Worm (Caenorhabditis elegans) whole organism, L2 larva: Measurements from ENCODE around the gene C04E12.5.

Experiments
- C34F6.9 ChIP-seq: fragments of 150-350 bp; optimal IDR thresholded peaks from 2 replicates; lab custom pipeline; 2014; ENCODE audit warnings: missing biosample characterization, missing genetic modification characterization
- F13H6.1 ChIP-seq: sonication (generic microtip); optimal IDR thresholded peaks from 2 replicates; lab custom pipeline; 2016; ENCODE audit warnings: missing genetic modification characterization, missing compliant biosample characterization
- R02D3.7 ChIP-seq: fragments of 150-350 bp; optimal IDR thresholded peaks from 2 replicates; lab custom pipeline; 2014; ENCODE audit warnings: missing biosample characterization, missing genetic modification characterization
- Y55F3AM.14 ChIP-seq: fragments of 200-800 bp; sonication (Bioruptor generic); optimal IDR thresholded peaks from 2 replicates; lab custom pipeline; 2018; ENCODE audit warnings: mild to moderate bottlenecking, missing genetic modification characterization, missing compliant biosample characterization
- ZK546.5 ChIP-seq: sonication (generic microtip); optimal IDR thresholded peaks from 2 replicates; lab custom pipeline; 2017; ENCODE audit warnings: missing biosample characterization, missing genetic modification characterization
- alr-1 ChIP-seq: fragments of 150-350 bp; optimal IDR thresholded peaks from 2 replicates; lab custom pipeline; 2014; ENCODE audit warnings: missing biosample characterization, missing genetic modification characterization
- aly-2 ChIP-seq: fragments of 150-350 bp; optimal IDR thresholded peaks from 2 replicates; lab custom pipeline; 2014; ENCODE audit warnings: missing biosample characterization, missing genetic modification characterization
- blmp-1 ChIP-seq: sonication (generic microtip); optimal IDR thresholded peaks from 2 replicates; lab custom pipeline; 2017; ENCODE audit warnings: missing genetic modification characterization, mild to moderate bottlenecking, missing compliant biosample characterization, antibody characterized with exemption, moderate library complexity; ENCODE audit not compliant: insufficient read depth
- ceh-16 ChIP-seq: fragments of 150-350 bp; optimal IDR thresholded peaks from 2 replicates; lab custom pipeline; 2014; ENCODE audit warnings: missing biosample characterization, missing genetic modification characterization
- ceh-82 ChIP-seq: fragments of 150-350 bp; optimal IDR thresholded peaks from 2 replicates; lab custom pipeline; 2014; ENCODE audit warnings: missing biosample characterization, missing genetic modification characterization
- crh-2 ChIP-seq: sonication (generic microtip); optimal IDR thresholded peaks from 2 replicates; lab custom pipeline; 2017; ENCODE audit warnings: missing biosample characterization, missing genetic modification characterization
- dmd-4 ChIP-seq: sonication (generic microtip); optimal IDR thresholded peaks from 2 replicates; lab custom pipeline; 2017; ENCODE audit warnings: missing biosample characterization, missing genetic modification characterization
- egl-27 ChIP-seq: sonication (generic microtip); optimal IDR thresholded peaks from 3 replicates; lab custom pipeline; 2017; ENCODE audit warnings: missing biosample characterization, missing genetic modification reagents, missing genetic modification characterization
- fos-1 ChIP-seq: fragments of 150-350 bp; optimal IDR thresholded peaks from 2 replicates; lab custom pipeline; 2014; ENCODE audit warnings: missing biosample characterization, missing genetic modification characterization
- gmeb-1 ChIP-seq: fragments of 150-350 bp; optimal IDR thresholded peaks from 2 replicates; lab custom pipeline; 2014; ENCODE audit warnings: missing biosample characterization, missing genetic modification characterization
- lin-11 ChIP-seq: fragments of 150-350 bp; sonication (generic microtip); optimal IDR thresholded peaks from 2 replicates; lab custom pipeline; 2014; ENCODE audit warnings: missing biosample characterization, missing genetic modification characterization, inconsistent platforms, mixed read lengths
- lin-13 ChIP-seq: fragments of 150-350 bp; optimal IDR thresholded peaks from 2 replicates; lab custom pipeline; 2014; ENCODE audit warnings: missing biosample characterization, missing genetic modification reagents, missing genetic modification characterization
- lin-39 ChIP-seq: fragments of 150-350 bp; optimal IDR thresholded peaks from 2 replicates; lab custom pipeline; 2014; ENCODE audit warnings: missing biosample characterization, missing genetic modification reagents, missing genetic modification characterization
- lsy-2 ChIP-seq, 2 experiments: fragments of 150-350 bp in 1 of 2; sonication (generic microtip) in 1 of 2; optimal IDR thresholded peaks; 2 replicates each; lab custom pipeline; 2014 to 2017; ENCODE audit warnings: missing biosample characterization in 2 of 2, missing genetic modification characterization in 2 of 2
- mab-5 ChIP-seq: fragments of 150-350 bp; optimal IDR thresholded peaks from 2 replicates; lab custom pipeline; 2014; ENCODE audit warnings: missing biosample characterization, missing genetic modification characterization
- mbf-1 ChIP-seq: sonication (generic microtip); optimal IDR thresholded peaks from 2 replicates; lab custom pipeline; 2017; ENCODE audit warnings: missing biosample characterization, missing genetic modification characterization
- mdl-1 ChIP-seq, 2 experiments: fragments of 150-350 bp in 1 of 2; sonication (generic microtip) in 1 of 2; optimal IDR thresholded peaks; 2 replicates each; lab custom pipeline; 2017; ENCODE audit warnings: missing biosample characterization in 2 of 2, missing genetic modification characterization in 2 of 2
- nhr-11 ChIP-seq: fragments of 150-350 bp; optimal IDR thresholded peaks from 2 replicates; lab custom pipeline; 2014; ENCODE audit warnings: missing biosample characterization, missing genetic modification characterization
- nhr-129 ChIP-seq: fragments of 150-350 bp; optimal IDR thresholded peaks from 2 replicates; lab custom pipeline; 2014; ENCODE audit warnings: missing biosample characterization, missing genetic modification characterization
- nhr-21 ChIP-seq: fragments of 150-350 bp; optimal IDR thresholded peaks from 2 replicates; lab custom pipeline; 2014; ENCODE audit warnings: missing biosample characterization, missing genetic modification characterization
- nhr-23 ChIP-seq: fragments of 150-350 bp; optimal IDR thresholded peaks from 2 replicates; lab custom pipeline; 2014; ENCODE audit warnings: missing biosample characterization, missing genetic modification reagents, missing genetic modification characterization
- nhr-237 ChIP-seq: fragments of 150-350 bp; optimal IDR thresholded peaks from 2 replicates; lab custom pipeline; 2014; ENCODE audit warnings: missing biosample characterization, missing genetic modification characterization
- nhr-25 ChIP-seq: fragments of 150-350 bp; sonication (generic microtip); optimal IDR thresholded peaks from 3 replicates; lab custom pipeline; 2014; ENCODE audit warnings: missing biosample characterization, missing genetic modification characterization
- nhr-6 ChIP-seq: fragments of 150-350 bp; optimal IDR thresholded peaks from 2 replicates; lab custom pipeline; 2014; ENCODE audit warnings: missing biosample characterization, missing genetic modification characterization
- peb-1 ChIP-seq: fragments of 150-350 bp; optimal IDR thresholded peaks from 2 replicates; lab custom pipeline; 2014; ENCODE audit warnings: missing biosample characterization, missing genetic modification characterization
- sem-4 ChIP-seq: fragments of 150-350 bp; optimal IDR thresholded peaks from 2 replicates; lab custom pipeline; 2014; ENCODE audit warnings: missing biosample characterization, missing genetic modification reagents, missing genetic modification characterization
- sma-3 ChIP-seq: sonication (generic microtip); optimal IDR thresholded peaks from 2 replicates; lab custom pipeline; 2016; ENCODE audit warnings: missing genetic modification reagents, missing genetic modification characterization, missing compliant biosample characterization
- sma-9 ChIP-seq, 2 experiments: fragments of 150-350 bp in 1 of 2; sonication (generic microtip) in 1 of 2; optimal IDR thresholded peaks; 2 replicates each; lab custom pipeline; 2014 to 2016; ENCODE audit warnings: missing genetic modification characterization in 2 of 2, mild to moderate bottlenecking in 1 of 2, missing biosample characterization in 1 of 2, missing compliant biosample characterization in 1 of 2, missing genetic modification reagents in 1 of 2, moderate library complexity in 1 of 2
- snpc-4 ChIP-seq: fragments of 150-350 bp; optimal IDR thresholded peaks from 2 replicates; lab custom pipeline; 2014; ENCODE audit warnings: missing biosample characterization, missing genetic modification characterization
- unc-39 ChIP-seq: fragments of 150-350 bp; optimal IDR thresholded peaks from 2 replicates; lab custom pipeline; 2014; ENCODE audit warnings: missing biosample characterization, missing genetic modification characterization
- unc-55 ChIP-seq: fragments of 150-350 bp; sonication (generic microtip); optimal IDR thresholded peaks from 3 replicates; lab custom pipeline; 2014; ENCODE audit warnings: missing biosample characterization, missing genetic modification reagents, missing genetic modification characterization
- zag-1 ChIP-seq: fragments of 150-350 bp; optimal IDR thresholded peaks from 2 replicates; lab custom pipeline; 2014; ENCODE audit warnings: missing biosample characterization, missing genetic modification characterization
- ztf-4 ChIP-seq: fragments of 150-350 bp; optimal IDR thresholded peaks from 2 replicates; lab custom pipeline; 2014; ENCODE audit warnings: missing biosample characterization, missing genetic modification characterization

The C04E12.5 gene

DNA sequence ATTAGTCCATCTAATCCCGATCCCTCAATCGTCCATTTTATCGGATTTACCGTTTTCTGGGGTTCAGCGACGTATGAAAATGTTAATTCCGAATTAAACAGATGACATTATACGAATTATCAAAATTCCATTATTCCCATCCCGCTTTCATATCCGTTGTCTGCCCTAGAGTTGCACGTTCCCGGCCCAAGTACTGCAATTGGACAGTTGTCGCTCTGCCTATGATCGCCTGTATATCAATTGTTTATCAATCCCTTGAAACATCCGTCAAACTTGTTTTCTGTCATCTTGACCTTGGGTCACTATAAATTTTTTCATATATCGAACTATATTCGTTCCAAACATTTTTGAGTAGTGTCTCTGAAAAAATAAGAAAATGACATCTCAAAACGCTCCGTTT is at the start of gene C04E12.5:
Gene C04E12.5, plus strand, starts transcription at position 301 of the 400 bp plus-strand sequence.
- TF ChIP-seq sma-3 (GFP tag; lab: Kevin White, UChicago) (no peak), peb-1 (tag; lab: Kevin White, UChicago) (no peak), unc-39 (tag; lab: Kevin White, UChicago) (no peak), nhr-6 (tag; lab: Kevin White, UChicago) (no peak), lin-39 (tag; lab: Kevin White, UChicago) (no peak), nhr-23 (tag; lab: Kevin White, UChicago) (no peak), mab-5 (tag; lab: Kevin White, UChicago) (no peak), Y55F3AM.14 (GFP tag; lab: Kevin White, UChicago) (no peak), unc-55 (no peak), alr-1 (tag; lab: Kevin White, UChicago) (no peak), snpc-4 (no peak), sma-9 (GFP tag; optimal IDR thresholded peaks at IDR 0.05; lab: Kevin White, UChicago) (no peak), sma-9 (tag; optimal IDR thresholded peaks at IDR 0.05; lab: Kevin White, UChicago) (no peak), lin-11 (tag; lab: Kevin White, UChicago) (no peak)

DNA sequence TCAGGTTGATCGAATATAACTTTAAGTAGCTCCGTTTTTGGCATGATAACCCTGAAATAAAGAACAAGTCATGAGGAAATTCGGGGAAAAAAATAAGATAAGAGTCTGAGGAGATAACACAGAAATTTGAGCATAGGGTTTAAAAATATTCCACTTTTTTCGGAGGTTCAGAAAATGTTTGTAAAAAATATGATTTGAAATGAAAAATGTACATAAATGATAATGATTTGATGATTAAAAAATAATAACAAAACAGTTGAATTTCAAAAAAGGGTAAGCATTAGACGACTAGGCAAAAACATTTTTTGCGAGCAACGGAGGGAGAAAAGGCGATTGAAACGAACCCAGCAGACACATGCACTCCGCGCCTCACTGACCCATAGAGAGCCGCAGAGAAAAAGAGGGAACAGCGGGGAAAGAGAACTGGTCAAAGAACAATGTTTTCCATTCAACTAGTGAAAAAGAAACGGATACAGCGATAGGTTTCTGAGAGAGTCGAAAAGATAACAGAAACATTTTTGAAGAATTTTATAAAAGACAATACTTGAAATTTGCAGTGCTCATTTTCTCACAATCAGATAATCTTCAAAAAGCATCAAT is 46.2 kb upstream of the C04E12.5 start, which contains the start of gene arrd-18:
Gene arrd-18, minus strand, starts transcription at position 51 of the 600 bp plus-strand sequence.
- no peak for TF ChIP-seq fos-1
- TF ChIP-seq nhr-23 (tag; lab: Kevin White, UChicago) = no peak
- TF ChIP-seq F13H6.1 (tag; lab: Kevin White, UChicago) = peak; percentile 83
- TF ChIP-seq nhr-11 = no peak
- peak; percentile 40 for TF ChIP-seq unc-55
- TF ChIP-seq C34F6.9 (tag; lab: Kevin White, UChicago) = peak; percentile 59
- peak in 1 of 2 experiments; percentile 43 for TF ChIP-seq lsy-2 (tag; optimal IDR thresholded peaks at IDR 0.05; lab: Kevin White, UChicago)
- no peak for TF ChIP-seq alr-1 (tag; lab: Kevin White, UChicago)
- TF ChIP-seq ceh-16 (tag; lab: Kevin White, UChicago) = no peak
- TF ChIP-seq R02D3.7 (tag; lab: Kevin White, UChicago) = no peak
- TF ChIP-seq sma-9 (GFP tag; optimal IDR thresholded peaks at IDR 0.05; lab: Kevin White, UChicago) = peak; percentile 87
- TF ChIP-seq sma-9 (tag; optimal IDR thresholded peaks at IDR 0.05; lab: Kevin White, UChicago) = no peak
- TF ChIP-seq aly-2 (tag; lab: Kevin White, UChicago) = no peak

DNA sequence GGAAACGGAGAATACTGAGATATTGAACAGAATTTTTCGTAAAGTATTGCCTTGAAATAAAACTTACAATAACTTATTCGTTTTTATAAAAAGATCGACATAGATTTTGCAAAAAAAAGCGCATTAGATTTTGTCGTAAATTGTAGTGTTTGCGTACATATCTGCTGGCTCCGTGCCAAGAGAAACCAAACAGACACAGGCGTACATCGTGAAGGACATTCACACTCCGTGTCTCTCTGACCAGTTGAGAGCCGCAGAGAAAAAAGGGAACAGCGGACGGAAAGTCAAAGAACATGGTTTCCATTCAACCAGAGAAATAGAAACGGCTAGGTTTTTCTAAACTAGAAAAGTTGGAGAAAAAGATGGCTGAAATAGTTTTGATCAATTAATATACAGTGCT is 43.1 kb upstream of the C04E12.5 start, which contains the start of gene arrd-19:
Gene arrd-19, minus strand, starts transcription at position 209 of the 400 bp plus-strand sequence.
- TF ChIP-seq nhr-23 (tag; lab: Kevin White, UChicago) (no peak), ceh-82 (tag; lab: Kevin White, UChicago) (no peak), nhr-237 (tag; lab: Kevin White, UChicago) (no peak), nhr-6 (tag; lab: Kevin White, UChicago) (peak; percentile 76), lin-11 (tag; lab: Kevin White, UChicago) (peak; percentile 24), blmp-1 (peak; percentile 68), gmeb-1 (peak; percentile 47), nhr-25 (peak; percentile 84), snpc-4 (peak; percentile 31), F13H6.1 (tag; lab: Kevin White, UChicago) (peak; percentile 91), lin-13 (GFP tag; lab: Kevin White, UChicago) (peak; percentile 76), lsy-2 (tag; optimal IDR thresholded peaks at IDR 0.05; lab: Kevin White, UChicago) (peak; percentile 41 to 88), dmd-4 (tag; lab: Kevin White, UChicago) (no peak), unc-55 (peak; percentile 69), zag-1 (tag; lab: Kevin White, UChicago) (peak; percentile 64), ztf-4 (peak; percentile 40), mdl-1 (tag; optimal IDR thresholded peaks at IDR 0.05; lab: Kevin White, UChicago) (peak; percentile 58 to 65), nhr-21 (tag; lab: Kevin White, UChicago) (peak; percentile 82), C34F6.9 (tag; lab: Kevin White, UChicago) (peak; percentile 91), sma-3 (GFP tag; lab: Kevin White, UChicago) (peak; percentile 72), fos-1 (peak; percentile 72), sem-4 (tag; lab: Kevin White, UChicago) (peak; percentile 64), mbf-1 (no peak), nhr-129 (tag; lab: Kevin White, UChicago) (peak; percentile 80), ZK546.5 (no peak), sma-9 (GFP tag; optimal IDR thresholded peaks at IDR 0.05; lab: Kevin White, UChicago) (peak; percentile 98), sma-9 (tag; optimal IDR thresholded peaks at IDR 0.05; lab: Kevin White, UChicago) (no peak), egl-27 (peak; percentile 78), crh-2 (tag; lab: Kevin White, UChicago) (peak; percentile 80)
